Worm (Caenorhabditis elegans) whole organism, L2 larva: ENCODE measurements around the gene fln-1.
A peak's percentile ranks its signal among the peaks of the same experiment; 100 is the strongest.

ENCODE experiments used
- C34F6.9 ChIP-seq: fragments of 150-350 bp; optimal IDR thresholded peaks from 2 replicates; lab custom pipeline; 2014; ENCODE audit warnings: missing biosample characterization, missing genetic modification characterization
- F13H6.1 ChIP-seq: sonication (generic microtip); optimal IDR thresholded peaks from 2 replicates; lab custom pipeline; 2016; ENCODE audit warnings: missing genetic modification characterization, missing compliant biosample characterization
- R02D3.7 ChIP-seq: fragments of 150-350 bp; optimal IDR thresholded peaks from 2 replicates; lab custom pipeline; 2014; ENCODE audit warnings: missing biosample characterization, missing genetic modification characterization
- Y55F3AM.14 ChIP-seq: fragments of 200-800 bp; sonication (Bioruptor generic); optimal IDR thresholded peaks from 2 replicates; lab custom pipeline; 2018; ENCODE audit warnings: mild to moderate bottlenecking, missing genetic modification characterization, missing compliant biosample characterization
- ZK546.5 ChIP-seq: sonication (generic microtip); optimal IDR thresholded peaks from 2 replicates; lab custom pipeline; 2017; ENCODE audit warnings: missing biosample characterization, missing genetic modification characterization
- alr-1 ChIP-seq: fragments of 150-350 bp; optimal IDR thresholded peaks from 2 replicates; lab custom pipeline; 2014; ENCODE audit warnings: missing biosample characterization, missing genetic modification characterization
- aly-2 ChIP-seq: fragments of 150-350 bp; optimal IDR thresholded peaks from 2 replicates; lab custom pipeline; 2014; ENCODE audit warnings: missing biosample characterization, missing genetic modification characterization
- ama-1 ChIP-seq: fragments of 150-350 bp; optimal IDR thresholded peaks from 2 replicates; lab custom pipeline; 2018; ENCODE audit warnings: inconsistent platforms
- blmp-1 ChIP-seq: sonication (generic microtip); optimal IDR thresholded peaks from 2 replicates; lab custom pipeline; 2017; ENCODE audit warnings: missing genetic modification characterization, mild to moderate bottlenecking, missing compliant biosample characterization, antibody characterized with exemption, moderate library complexity; ENCODE audit not compliant: insufficient read depth
- ceh-16 ChIP-seq: fragments of 150-350 bp; optimal IDR thresholded peaks from 2 replicates; lab custom pipeline; 2014; ENCODE audit warnings: missing biosample characterization, missing genetic modification characterization
- ceh-82 ChIP-seq: fragments of 150-350 bp; optimal IDR thresholded peaks from 2 replicates; lab custom pipeline; 2014; ENCODE audit warnings: missing biosample characterization, missing genetic modification characterization
- crh-2 ChIP-seq: sonication (generic microtip); optimal IDR thresholded peaks from 2 replicates; lab custom pipeline; 2017; ENCODE audit warnings: missing biosample characterization, missing genetic modification characterization
- dmd-4 ChIP-seq: sonication (generic microtip); optimal IDR thresholded peaks from 2 replicates; lab custom pipeline; 2017; ENCODE audit warnings: missing biosample characterization, missing genetic modification characterization
- egl-27 ChIP-seq: sonication (generic microtip); optimal IDR thresholded peaks from 3 replicates; lab custom pipeline; 2017; ENCODE audit warnings: missing biosample characterization, missing genetic modification reagents, missing genetic modification characterization
- elt-1 ChIP-seq: fragments of 150-350 bp; optimal IDR thresholded peaks from 2 replicates; lab custom pipeline; 2014; ENCODE audit warnings: missing biosample characterization, missing genetic modification characterization
- elt-3 ChIP-seq: sonication (generic microtip); optimal IDR thresholded peaks from 2 replicates; lab custom pipeline; 2017; ENCODE audit warnings: missing biosample characterization, missing genetic modification characterization
- fos-1 ChIP-seq: fragments of 150-350 bp; optimal IDR thresholded peaks from 2 replicates; lab custom pipeline; 2014; ENCODE audit warnings: missing biosample characterization, missing genetic modification characterization
- gmeb-1 ChIP-seq: fragments of 150-350 bp; optimal IDR thresholded peaks from 2 replicates; lab custom pipeline; 2014; ENCODE audit warnings: missing biosample characterization, missing genetic modification characterization
- lin-11 ChIP-seq: fragments of 150-350 bp; sonication (generic microtip); optimal IDR thresholded peaks from 2 replicates; lab custom pipeline; 2014; ENCODE audit warnings: missing biosample characterization, missing genetic modification characterization, inconsistent platforms, mixed read lengths
- lin-13 ChIP-seq: fragments of 150-350 bp; optimal IDR thresholded peaks from 2 replicates; lab custom pipeline; 2014; ENCODE audit warnings: missing biosample characterization, missing genetic modification reagents, missing genetic modification characterization
- lin-39 ChIP-seq: fragments of 150-350 bp; optimal IDR thresholded peaks from 2 replicates; lab custom pipeline; 2014; ENCODE audit warnings: missing biosample characterization, missing genetic modification reagents, missing genetic modification characterization
- lsy-2 ChIP-seq, 2 experiments: fragments of 150-350 bp in 1 of 2; sonication (generic microtip) in 1 of 2; optimal IDR thresholded peaks; 2 replicates each; lab custom pipeline; 2014 to 2017; ENCODE audit warnings: missing biosample characterization in 2 of 2, missing genetic modification characterization in 2 of 2
- mab-5 ChIP-seq: fragments of 150-350 bp; optimal IDR thresholded peaks from 2 replicates; lab custom pipeline; 2014; ENCODE audit warnings: missing biosample characterization, missing genetic modification characterization
- mbf-1 ChIP-seq: sonication (generic microtip); optimal IDR thresholded peaks from 2 replicates; lab custom pipeline; 2017; ENCODE audit warnings: missing biosample characterization, missing genetic modification characterization
- mdl-1 ChIP-seq, 2 experiments: fragments of 150-350 bp in 1 of 2; sonication (generic microtip) in 1 of 2; optimal IDR thresholded peaks; 2 replicates each; lab custom pipeline; 2017; ENCODE audit warnings: missing biosample characterization in 2 of 2, missing genetic modification characterization in 2 of 2
- nhr-10 ChIP-seq: sonication (generic microtip); optimal IDR thresholded peaks from 2 replicates; lab custom pipeline; 2017; ENCODE audit warnings: missing biosample characterization, missing genetic modification characterization
- nhr-11 ChIP-seq: fragments of 150-350 bp; optimal IDR thresholded peaks from 2 replicates; lab custom pipeline; 2014; ENCODE audit warnings: missing biosample characterization, missing genetic modification characterization
- nhr-12 ChIP-seq: fragments of 150-350 bp; optimal IDR thresholded peaks from 2 replicates; lab custom pipeline; 2014; ENCODE audit warnings: missing biosample characterization, missing genetic modification characterization
- nhr-129 ChIP-seq: fragments of 150-350 bp; optimal IDR thresholded peaks from 2 replicates; lab custom pipeline; 2014; ENCODE audit warnings: missing biosample characterization, missing genetic modification characterization
- nhr-21 ChIP-seq: fragments of 150-350 bp; optimal IDR thresholded peaks from 2 replicates; lab custom pipeline; 2014; ENCODE audit warnings: missing biosample characterization, missing genetic modification characterization
- nhr-23 ChIP-seq: fragments of 150-350 bp; optimal IDR thresholded peaks from 2 replicates; lab custom pipeline; 2014; ENCODE audit warnings: missing biosample characterization, missing genetic modification reagents, missing genetic modification characterization
- nhr-237 ChIP-seq: fragments of 150-350 bp; optimal IDR thresholded peaks from 2 replicates; lab custom pipeline; 2014; ENCODE audit warnings: missing biosample characterization, missing genetic modification characterization
- nhr-25 ChIP-seq: fragments of 150-350 bp; sonication (generic microtip); optimal IDR thresholded peaks from 3 replicates; lab custom pipeline; 2014; ENCODE audit warnings: missing biosample characterization, missing genetic modification characterization
- nhr-6 ChIP-seq: fragments of 150-350 bp; optimal IDR thresholded peaks from 2 replicates; lab custom pipeline; 2014; ENCODE audit warnings: missing biosample characterization, missing genetic modification characterization
- nhr-77 ChIP-seq: fragments of 150-350 bp; optimal IDR thresholded peaks from 2 replicates; lab custom pipeline; 2014; ENCODE audit warnings: missing biosample characterization, missing genetic modification characterization
- peb-1 ChIP-seq: fragments of 150-350 bp; optimal IDR thresholded peaks from 2 replicates; lab custom pipeline; 2014; ENCODE audit warnings: missing biosample characterization, missing genetic modification characterization
- sem-4 ChIP-seq: fragments of 150-350 bp; optimal IDR thresholded peaks from 2 replicates; lab custom pipeline; 2014; ENCODE audit warnings: missing biosample characterization, missing genetic modification reagents, missing genetic modification characterization
- skn-1 ChIP-seq: sonication (generic microtip); optimal IDR thresholded peaks from 2 replicates; lab custom pipeline; 2017; ENCODE audit warnings: missing biosample characterization, missing genetic modification characterization
- sma-3 ChIP-seq: sonication (generic microtip); optimal IDR thresholded peaks from 2 replicates; lab custom pipeline; 2016; ENCODE audit warnings: missing genetic modification reagents, missing genetic modification characterization, missing compliant biosample characterization
- sma-9 ChIP-seq, 2 experiments: fragments of 150-350 bp in 1 of 2; sonication (generic microtip) in 1 of 2; optimal IDR thresholded peaks; 2 replicates each; lab custom pipeline; 2014 to 2016; ENCODE audit warnings: missing genetic modification characterization in 2 of 2, mild to moderate bottlenecking in 1 of 2, missing biosample characterization in 1 of 2, missing compliant biosample characterization in 1 of 2, missing genetic modification reagents in 1 of 2, moderate library complexity in 1 of 2
- snpc-4 ChIP-seq: fragments of 150-350 bp; optimal IDR thresholded peaks from 2 replicates; lab custom pipeline; 2014; ENCODE audit warnings: missing biosample characterization, missing genetic modification characterization
- unc-39 ChIP-seq: fragments of 150-350 bp; optimal IDR thresholded peaks from 2 replicates; lab custom pipeline; 2014; ENCODE audit warnings: missing biosample characterization, missing genetic modification characterization
- unc-55 ChIP-seq: fragments of 150-350 bp; sonication (generic microtip); optimal IDR thresholded peaks from 3 replicates; lab custom pipeline; 2014; ENCODE audit warnings: missing biosample characterization, missing genetic modification reagents, missing genetic modification characterization
- unc-62 ChIP-seq: fragments of 150-350 bp; optimal IDR thresholded peaks from 2 replicates; lab custom pipeline; 2014; ENCODE audit warnings: missing biosample characterization, missing genetic modification reagents, missing genetic modification characterization
- zag-1 ChIP-seq: fragments of 150-350 bp; optimal IDR thresholded peaks from 2 replicates; lab custom pipeline; 2014; ENCODE audit warnings: missing biosample characterization, missing genetic modification characterization
- ztf-1 ChIP-seq: fragments of 200-800 bp; sonication (Bioruptor generic); conservative IDR thresholded peaks from 2 replicates; pipeline ENCODE4 v1.3.6; 2022; ENCODE audit warnings: missing genetic modification characterization, missing compliant biosample characterization
- ztf-11 ChIP-seq: sonication (generic microtip); optimal IDR thresholded peaks from 2 replicates; lab custom pipeline; 2017; ENCODE audit warnings: missing biosample characterization, missing genetic modification characterization
- ztf-4 ChIP-seq: fragments of 150-350 bp; optimal IDR thresholded peaks from 2 replicates; lab custom pipeline; 2014; ENCODE audit warnings: missing biosample characterization, missing genetic modification characterization

fln-1 gene

DNA sequence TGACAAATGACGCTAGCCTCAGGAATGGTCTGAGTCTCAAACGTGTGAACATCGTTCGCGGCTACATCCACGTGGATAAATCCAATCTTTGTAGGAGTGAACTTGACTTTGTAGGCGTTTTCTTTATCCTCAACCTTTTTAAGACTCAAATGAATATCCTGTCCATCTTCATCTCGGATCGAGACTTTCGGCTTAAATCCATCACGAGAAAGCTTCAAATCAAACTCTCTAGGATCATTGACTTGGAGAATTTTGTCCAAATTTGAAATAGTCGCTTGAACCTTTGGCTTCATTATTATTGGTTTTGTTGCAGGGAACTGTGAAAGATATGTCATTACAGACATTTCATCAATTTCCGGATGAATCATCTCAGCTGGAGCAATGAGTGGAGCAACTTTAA, 1.9 kb downstream of the fln-1 start:
- TF ChIP-seq peb-1 (tag; lab: Kevin White, UChicago) (no peak), nhr-23 (tag; lab: Kevin White, UChicago) (no peak), nhr-77 (tag; lab: Kevin White, UChicago) (no peak), ceh-16 (no peak), gmeb-1 (no peak), unc-55 (GFP tag; lab: Kevin White, UChicago) (no peak)

ce11 chrIV:372146-372789, 3.5 kb downstream of the fln-1 start:
- TF ChIP-seq fos-1 = no peak
- TF ChIP-seq C34F6.9 (tag; lab: Kevin White, UChicago) = peak; percentile 11
- TF ChIP-seq unc-55 (GFP tag; lab: Kevin White, UChicago) = peak; percentile 74
- no peak for TF ChIP-seq ceh-82 (tag; lab: Kevin White, UChicago)
- no peak for TF ChIP-seq nhr-129 (tag; lab: Kevin White, UChicago)

DNA sequence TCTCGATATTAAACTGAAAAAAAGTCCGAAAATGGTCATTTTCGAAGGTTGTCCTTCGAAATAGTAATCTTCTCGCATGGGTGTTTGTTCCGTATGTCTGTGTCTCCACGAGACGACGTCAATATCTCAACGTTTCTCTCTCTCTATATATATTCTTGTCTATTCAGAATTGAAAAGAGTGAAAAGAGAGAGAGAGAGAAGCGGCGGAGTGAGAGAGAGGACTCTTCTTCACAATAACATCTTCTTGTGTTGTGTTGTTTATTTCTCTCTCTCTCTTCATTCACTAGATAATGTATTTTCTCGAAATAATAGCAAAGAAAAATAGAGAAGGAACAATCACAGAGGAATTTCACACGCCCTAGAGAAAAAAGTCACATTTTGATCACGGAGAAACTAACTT, 9.4 kb downstream of the fln-1 start:
- no peak for TF ChIP-seq ZK546.5 (tag; lab: Kevin White, UChicago)
- no peak for TF ChIP-seq ztf-4 (tag; lab: Kevin White, UChicago)
- no peak for TF ChIP-seq nhr-10 (tag; lab: Kevin White, UChicago)
- peak; percentile 57 for TF ChIP-seq blmp-1
- TF ChIP-seq peb-1 (tag; lab: Kevin White, UChicago) = no peak
- no peak for TF ChIP-seq snpc-4 (tag; lab: Kevin White, UChicago)
- TF ChIP-seq ztf-1 (GFP tag; lab: Robert Waterston, UW) = no peak
- TF ChIP-seq ceh-16 = no peak
- peak; percentile 7 for TF ChIP-seq F13H6.1
- peak; percentile 11 for TF ChIP-seq fos-1
- TF ChIP-seq alr-1 (tag; lab: Kevin White, UChicago) = no peak
- TF ChIP-seq nhr-23 (tag; lab: Kevin White, UChicago) = no peak
- no peak for TF ChIP-seq nhr-11 (tag; lab: Kevin White, UChicago)
- TF ChIP-seq unc-55 (GFP tag; lab: Kevin White, UChicago) = peak; percentile 77
- TF ChIP-seq zag-1 (tag; lab: Kevin White, UChicago) = no peak
- TF ChIP-seq sma-9 (GFP tag; optimal IDR thresholded peaks at IDR 0.05; lab: Kevin White, UChicago) = peak; percentile 42
- TF ChIP-seq sma-9 (tag; optimal IDR thresholded peaks at IDR 0.05; lab: Kevin White, UChicago) = no peak
- TF ChIP-seq elt-1 = no peak
- no peak for TF ChIP-seq sem-4 (tag; lab: Kevin White, UChicago)
- TF ChIP-seq unc-62 (GFP tag; lab: Kevin White, UChicago) = no peak
- no peak for TF ChIP-seq skn-1 (tag; lab: Kevin White, UChicago)
- TF ChIP-seq nhr-25 (tag; lab: Kevin White, UChicago) = peak; percentile 63
- peak in 1 of 2 experiments; percentile 59 for TF ChIP-seq lsy-2 (tag; optimal IDR thresholded peaks at IDR 0.05; lab: Kevin White, UChicago)
- TF ChIP-seq sma-3 (GFP tag; lab: Kevin White, UChicago) = no peak
- TF ChIP-seq ama-1 (lab: Kevin White, UChicago) = no peak
- TF ChIP-seq nhr-12 (tag; lab: Kevin White, UChicago) = no peak
- TF ChIP-seq C34F6.9 (tag; lab: Kevin White, UChicago) = peak; percentile 76
- TF ChIP-seq ceh-82 (tag; lab: Kevin White, UChicago) = no peak
- TF ChIP-seq unc-39 (tag; lab: Kevin White, UChicago) = no peak
- TF ChIP-seq nhr-77 (tag; lab: Kevin White, UChicago) = no peak
- no peak for TF ChIP-seq mbf-1 (tag; lab: Kevin White, UChicago)
- TF ChIP-seq gmeb-1 = no peak
- no peak for TF ChIP-seq elt-3 (tag; lab: Kevin White, UChicago)
- TF ChIP-seq lin-39 (tag; lab: Kevin White, UChicago) = no peak
- TF ChIP-seq egl-27 (tag; lab: Kevin White, UChicago) = no peak
- peak; percentile 1 for TF ChIP-seq nhr-6 (tag; lab: Kevin White, UChicago)
- no peak for TF ChIP-seq dmd-4 (tag; lab: Kevin White, UChicago)
- no peak for TF ChIP-seq ztf-11 (tag; lab: Kevin White, UChicago)
- no peak for TF ChIP-seq lin-11 (tag; lab: Kevin White, UChicago)
- TF ChIP-seq nhr-129 (tag; lab: Kevin White, UChicago) = peak; percentile 67
- TF ChIP-seq nhr-21 (tag; lab: Kevin White, UChicago) = no peak
- no peak for TF ChIP-seq R02D3.7
- TF ChIP-seq lin-13 (GFP tag; lab: Kevin White, UChicago) = no peak
- TF ChIP-seq aly-2 (tag; lab: Kevin White, UChicago) = no peak
- no peak for TF ChIP-seq mab-5 (tag; lab: Kevin White, UChicago)
- TF ChIP-seq Y55F3AM.14 = no peak
- TF ChIP-seq nhr-237 (tag; lab: Kevin White, UChicago) = no peak
- peak; percentile 74 for TF ChIP-seq crh-2 (tag; lab: Kevin White, UChicago)
- no peak for TF ChIP-seq mdl-1 (tag; optimal IDR thresholded peaks at IDR 0.05; lab: Kevin White, UChicago)
